Fruit fly (Drosophila melanogaster): Measurements from ENCODE around the gene CG7542.

CG7542 gene

DNA sequence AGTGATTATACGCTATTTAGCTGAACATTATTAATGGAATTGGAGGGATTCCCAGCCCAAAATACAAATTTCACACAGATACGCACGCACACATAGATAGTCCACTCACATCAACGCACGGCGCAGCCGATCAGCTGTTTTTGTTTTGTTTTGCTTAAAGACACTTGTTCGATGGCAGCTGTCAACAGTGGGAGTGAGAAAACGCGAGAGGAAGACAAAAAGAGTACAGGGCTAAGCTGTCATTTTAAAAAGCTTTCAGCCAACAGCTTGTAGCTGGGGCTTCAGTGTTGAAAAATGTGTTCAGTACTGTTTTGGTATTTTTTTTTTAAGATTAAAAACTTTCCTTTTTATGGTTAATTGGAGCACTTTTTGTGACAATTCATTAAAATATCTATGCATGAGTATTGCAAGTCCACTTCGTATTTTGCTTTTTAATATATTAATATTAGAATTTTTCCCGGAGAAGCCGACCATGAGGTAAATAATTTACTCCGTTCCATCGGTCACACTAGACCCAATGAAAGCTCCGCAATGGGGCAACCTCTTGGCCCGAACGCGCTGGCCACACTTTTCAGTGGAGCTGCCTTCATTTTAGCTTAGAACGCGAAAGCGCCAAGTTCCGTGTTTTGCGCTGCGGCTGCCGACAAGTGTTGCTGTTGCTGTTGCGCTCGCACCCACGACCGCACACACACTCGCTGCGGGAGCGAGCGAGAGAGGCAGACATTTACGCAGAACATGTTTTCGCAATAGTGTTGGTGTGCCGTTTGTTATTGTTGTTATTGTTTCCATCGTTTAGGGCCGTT is 16.5 kb upstream of the CG7542 start (continued):
- TF ChIP-seq Asciz (GFP tag; optimal IDR thresholded peaks at IDR 0.05) (peak; percentile 16), otp (GFP tag; IDR thresholded peaks at IDR 0.05) (peak; percentile 44; the same call in 1 of the 3 replicates), Ets65A (GFP tag) (peak; percentile 40), Hand (GFP tag; optimal IDR thresholded peaks at IDR 0.05) (peak; percentile 38), CG12744 (GFP tag; optimal IDR thresholded peaks at IDR 0.05) (no peak), CG4328 (GFP tag; optimal IDR thresholded peaks at IDR 0.05) (peak; percentile 21), Hr3 (GFP tag; optimal IDR thresholded peaks at IDR 0.05) (peak; percentile 62), CG3838 (GFP tag; optimal IDR thresholded peaks at IDR 0.05) (no peak), Xbp1 (GFP tag; optimal IDR thresholded peaks at IDR 0.05) (peak; percentile 44), CG9876 (GFP tag; optimal IDR thresholded peaks at IDR 0.05) (no peak), wek (GFP tag; optimal IDR thresholded peaks at IDR 0.05) (peak; percentile 43), sisA (GFP tag; IDR thresholded peaks at IDR 0.05) (peak; percentile 30; the same call in 1 of the 2 replicates), Awh (GFP tag; IDR thresholded peaks at IDR 0.05) (0 out of 2 replicates have a peak, but pooled peaks have one; percentile 35), CG33557 (GFP tag; optimal IDR thresholded peaks at IDR 0.05) (no peak), exex (tag; optimal IDR thresholded peaks at IDR 0.05) (peak; percentile 76), sr (GFP tag; IDR thresholded peaks at IDR 0.05) (peak; percentile 71; the same call in 2 of the 3 replicates), dysf (GFP tag; IDR thresholded peaks at IDR 0.05) (peak; percentile 44; the same call in 2 of the 3 replicates), CG10147 (GFP tag; optimal IDR thresholded peaks at IDR 0.05) (peak; percentile 20), Ada2b (GFP tag; IDR thresholded peaks at IDR 0.05) (peak; percentile 21; the same call in 1 of the 2 replicates), CG11456 (GFP tag; IDR thresholded peaks at IDR 0.05) (no peak), unpg (GFP tag; optimal IDR thresholded peaks at IDR 0.05) (no peak), Dip3 (GFP tag; optimal IDR thresholded peaks at IDR 0.05) (peak; percentile 24), trem (tag; optimal IDR thresholded peaks at IDR 0.05) (peak; percentile 3), CG14050 (GFP tag; IDR thresholded peaks at IDR 0.05) (no peak; the same call in 2 of the 3 replicates), Dbx (GFP tag; IDR thresholded peaks at IDR 0.05) (peak; percentile 45; the same call in 2 of the 3 replicates), Meics (GFP tag; optimal IDR thresholded peaks at IDR 0.05) (peak; percentile 54), D (optimal IDR thresholded peaks at IDR 0.05) (no peak), D (GFP tag; optimal IDR thresholded peaks at IDR 0.05) (no peak), HmgD (GFP tag; optimal IDR thresholded peaks at IDR 0.05) (no peak), CG1233 (GFP tag; optimal IDR thresholded peaks at IDR 0.05) (peak; percentile 8), Rfx (GFP tag; IDR thresholded peaks at IDR 0.05) (peak; percentile 56; the same call in 1 of the 2 replicates), Hr39 (optimal IDR thresholded peaks at IDR 0.05) (no peak), CG10565 (GFP tag; optimal IDR thresholded peaks at IDR 0.05) (no peak), NfI (GFP tag; optimal IDR thresholded peaks at IDR 0.05) (no peak), gro (GFP tag; optimal IDR thresholded peaks at IDR 0.05) (peak; percentile 80), kay (GFP tag; optimal IDR thresholded peaks at IDR 0.05) (peak; percentile 31), Jarid2 (GFP tag; optimal IDR thresholded peaks at IDR 0.05) (peak; percentile 90), CG7928 (GFP tag; optimal IDR thresholded peaks at IDR 0.05) (peak; percentile 85), crol (GFP tag; IDR thresholded peaks at IDR 0.05) (no peak), tio (GFP tag; optimal IDR thresholded peaks at IDR 0.05) (peak; percentile 21), al (GFP tag; IDR thresholded peaks at IDR 0.05) (peak; percentile 10; the same call in 1 of the 2 replicates), Nf-YC (tag; optimal IDR thresholded peaks at IDR 0.05) (peak; percentile 66), Fer2 (tag; optimal IDR thresholded peaks at IDR 0.05) (no peak), jigr1 (GFP tag; IDR thresholded peaks at IDR 0.05) (no peak), CG12155 (GFP tag; optimal IDR thresholded peaks at IDR 0.05) (peak; percentile 37), CG30020 (tag; optimal IDR thresholded peaks at IDR 0.05) (no peak), so (GFP tag; IDR thresholded peaks at IDR 0.05) (no peak), jing (GFP tag; optimal IDR thresholded peaks at IDR 0.05) (no peak), CG15479 (GFP tag; optimal IDR thresholded peaks at IDR 0.05) (peak; percentile 38), da (GFP tag; optimal IDR thresholded peaks at IDR 0.05) (peak; percentile 9)

Data from whole organism, embryonic.